Fruit fly (Drosophila melanogaster) whole organism, prepupa: Measurements from ENCODE around the gene CG9154.

Source experiments
- Blimp-1 ChIP-seq: fragments of 200-800 bp; sonication (Bioruptor generic); optimal IDR thresholded peaks from 3 replicates; lab custom pipeline; 2017; ENCODE audit warnings: missing biosample characterization, missing genetic modification characterization, mild to moderate bottlenecking, moderate library complexity, missing genetic modification reagents
- CG10631 ChIP-seq: fragments of 200-800 bp; sonication (Bioruptor generic); optimal IDR thresholded peaks from 2 replicates; lab custom pipeline; 2016; ENCODE audit warnings: missing biosample characterization, missing genetic modification characterization
- CG11294 ChIP-seq: fragments of 200-800 bp; sonication (Bioruptor generic); IDR thresholded peaks from 2 replicates; pipeline ENCODE4 v1.3.6; 2022; ENCODE audit warnings: missing biosample characterization, missing genetic modification characterization
- CG11902 ChIP-seq: fragments of 200-800 bp; sonication (Bioruptor generic); optimal IDR thresholded peaks from 3 replicates; lab custom pipeline; 2016; ENCODE audit warnings: missing biosample characterization, missing genetic modification characterization
- CG15336 ChIP-seq: fragments of 200-800 bp; sonication (Bioruptor generic); IDR thresholded peaks from 2 replicates; pipeline ENCODE4 v1.3.6; 2022; ENCODE audit warnings: missing biosample characterization, missing genetic modification characterization
- CG1621 ChIP-seq: fragments of 200-800 bp; sonication (Bioruptor generic); optimal IDR thresholded peaks from 3 replicates; lab custom pipeline; 2018; ENCODE audit warnings: missing biosample characterization, mild to moderate bottlenecking, missing genetic modification characterization
- CG16779 ChIP-seq: fragments of 200-800 bp; sonication (Bioruptor generic); optimal IDR thresholded peaks from 3 replicates; lab custom pipeline; 2017; ENCODE audit warnings: missing biosample characterization, mild to moderate bottlenecking, missing genetic modification characterization
- CG3032 ChIP-seq: fragments of 200-800 bp; optimal IDR thresholded peaks from 2 replicates; lab custom pipeline; 2019; ENCODE audit warnings: missing biosample characterization, mild to moderate bottlenecking, missing genetic modification characterization, moderate library complexity
- CG31627 ChIP-seq: fragments of 200-800 bp; sonication (Bioruptor generic); optimal IDR thresholded peaks from 3 replicates; lab custom pipeline; 2016; ENCODE audit warnings: missing biosample characterization, missing genetic modification characterization
- CG32006 ChIP-seq: fragments of 200-800 bp; sonication (Bioruptor generic); optimal IDR thresholded peaks from 3 replicates; lab custom pipeline; 2017; ENCODE audit warnings: missing biosample characterization, mild to moderate bottlenecking, missing genetic modification characterization
- CG34406 ChIP-seq: fragments of 200-800 bp; sonication (Bioruptor generic); optimal IDR thresholded peaks from 3 replicates; lab custom pipeline; 2016; ENCODE audit warnings: missing biosample characterization, missing genetic modification characterization
- CG3919 ChIP-seq: fragments of 200-800 bp; sonication (Bioruptor generic); optimal IDR thresholded peaks from 3 replicates; lab custom pipeline; 2016; ENCODE audit warnings: missing biosample characterization, missing genetic modification characterization
- CG6163 ChIP-seq: fragments of 200-800 bp; sonication (Bioruptor generic); IDR thresholded peaks from 3 replicates; pipeline ENCODE4 v1.3.6; 2022; ENCODE audit warnings: missing biosample characterization, missing genetic modification characterization
- CG6792 ChIP-seq: fragments of 200-800 bp; sonication (Bioruptor generic); optimal IDR thresholded peaks from 3 replicates; lab custom pipeline; 2016; ENCODE audit warnings: missing biosample characterization, missing genetic modification characterization
- CG6808 ChIP-seq: fragments of 200-800 bp; sonication (Bioruptor generic); optimal IDR thresholded peaks from 3 replicates; lab custom pipeline; 2017; ENCODE audit warnings: missing biosample characterization, missing genetic modification characterization, mild to moderate bottlenecking, moderate library complexity, missing genetic modification reagents
- CG7368 ChIP-seq: fragments of 200-800 bp; sonication (Bioruptor generic); optimal IDR thresholded peaks from 3 replicates; lab custom pipeline; 2016; ENCODE audit warnings: missing biosample characterization, missing genetic modification characterization
- CG8119 ChIP-seq: fragments of 200-800 bp; sonication (Bioruptor generic); IDR thresholded peaks from 3 replicates; pipeline ENCODE4 v1.3.6; 2022; ENCODE audit warnings: missing biosample characterization, missing genetic modification characterization
- CG8632 ChIP-seq: fragments of 200-800 bp; sonication (Bioruptor generic); optimal IDR thresholded peaks from 3 replicates; lab custom pipeline; 2016; ENCODE audit warnings: missing biosample characterization, missing genetic modification characterization
- CG9139 ChIP-seq: fragments of 200-800 bp; sonication (Bioruptor generic); optimal IDR thresholded peaks from 3 replicates; lab custom pipeline; 2017; ENCODE audit warnings: missing biosample characterization, mild to moderate bottlenecking, missing genetic modification characterization
- Eip78C ChIP-seq: fragments of 200-800 bp; sonication (Bioruptor generic); peaks from one replicate; lab custom pipeline; 2016; ENCODE audit warnings: missing biosample characterization, missing genetic modification characterization
- Ets21C ChIP-seq: fragments of 200-800 bp; sonication (Bioruptor generic); optimal IDR thresholded peaks from 3 replicates; lab custom pipeline; 2016; ENCODE audit warnings: missing biosample characterization, missing genetic modification characterization
- Ets96B ChIP-seq: fragments of 200-800 bp; optimal IDR thresholded peaks from 2 replicates; lab custom pipeline; 2019; ENCODE audit warnings: missing biosample characterization, mild to moderate bottlenecking, missing genetic modification characterization, moderate library complexity
- Gug ChIP-seq: fragments of 200-800 bp; sonication (Bioruptor generic); IDR thresholded peaks from 2 replicates; pipeline ENCODE4 v1.3.6; 2022; ENCODE audit warnings: missing biosample characterization, missing genetic modification characterization
- Hr38 ChIP-seq: sonication (Bioruptor generic); optimal IDR thresholded peaks from 2 replicates; lab custom pipeline; 2016; ENCODE audit warnings: missing biosample characterization, missing genetic modification characterization
- Hr39 ChIP-seq: fragments of 200-800 bp; sonication (Bioruptor generic); optimal IDR thresholded peaks from 2 replicates; lab custom pipeline; 2016; ENCODE audit warnings: missing biosample characterization, missing genetic modification characterization
- Met ChIP-seq: fragments of 200-800 bp; sonication (Bioruptor generic); optimal IDR thresholded peaks from 3 replicates; lab custom pipeline; 2016; ENCODE audit warnings: missing biosample characterization, missing genetic modification characterization
- Sox102F ChIP-seq: fragments of 200-800 bp; sonication (Bioruptor generic); optimal IDR thresholded peaks from 2 replicates; lab custom pipeline; 2016; ENCODE audit warnings: missing biosample characterization, mild to moderate bottlenecking, missing genetic modification characterization
- Sox14 ChIP-seq: fragments of 200-800 bp; sonication (Bioruptor generic); optimal IDR thresholded peaks from 3 replicates; lab custom pipeline; 2016; ENCODE audit warnings: missing biosample characterization, missing genetic modification characterization
- Sox15 ChIP-seq: fragments of 200-800 bp; sonication (Bioruptor generic); optimal IDR thresholded peaks from 3 replicates; lab custom pipeline; 2016; ENCODE audit warnings: missing biosample characterization, missing genetic modification characterization
- achi ChIP-seq: fragments of 200-800 bp; sonication (Bioruptor generic); optimal IDR thresholded peaks from 3 replicates; lab custom pipeline; 2016; ENCODE audit warnings: missing biosample characterization, missing genetic modification characterization
- acj6 ChIP-seq: fragments of 200-800 bp; sonication (Bioruptor generic); optimal IDR thresholded peaks from 3 replicates; lab custom pipeline; 2016; ENCODE audit warnings: missing biosample characterization, missing genetic modification characterization
- dac ChIP-seq: fragments of 200-800 bp; sonication (Bioruptor generic); optimal IDR thresholded peaks from 2 replicates; lab custom pipeline; 2017; ENCODE audit warnings: missing biosample characterization, mild to moderate bottlenecking, missing genetic modification characterization
- dsx ChIP-seq: fragments of 200-800 bp; optimal IDR thresholded peaks from 3 replicates; lab custom pipeline; 2019; ENCODE audit warnings: missing biosample characterization, mild to moderate bottlenecking, missing genetic modification characterization, moderate library complexity; ENCODE audit not compliant: poor library complexity, severe bottlenecking
- eg ChIP-seq: fragments of 200-800 bp; sonication (Bioruptor generic); IDR thresholded peaks from 3 replicates; pipeline ENCODE4 v1.3.6; 2022; ENCODE audit warnings: missing biosample characterization, missing genetic modification characterization
- esn ChIP-seq: fragments of 200-800 bp; sonication (Bioruptor generic); optimal IDR thresholded peaks from 2 replicates; lab custom pipeline; 2016; ENCODE audit warnings: missing biosample characterization, mild to moderate bottlenecking, missing genetic modification characterization, moderate library complexity
- fd59A ChIP-seq: fragments of 200-800 bp; sonication (Bioruptor generic); optimal IDR thresholded peaks from 2 replicates; lab custom pipeline; 2017; ENCODE audit warnings: missing biosample characterization, mild to moderate bottlenecking, missing genetic modification characterization, missing genetic modification reagents
- fd85E ChIP-seq: fragments of 200-800 bp; sonication (Bioruptor generic); optimal IDR thresholded peaks from 3 replicates; lab custom pipeline; 2016; ENCODE audit warnings: missing biosample characterization, missing genetic modification characterization
- lz ChIP-seq: fragments of 200-800 bp; sonication (Bioruptor generic); optimal IDR thresholded peaks from 3 replicates; lab custom pipeline; 2016; ENCODE audit warnings: missing biosample characterization, missing genetic modification characterization
- net ChIP-seq: fragments of 200-800 bp; sonication (Bioruptor generic); optimal IDR thresholded peaks from 3 replicates; lab custom pipeline; 2016; ENCODE audit warnings: missing biosample characterization, missing genetic modification characterization
- pdm3 ChIP-seq: fragments of 200-800 bp; sonication (Bioruptor generic); optimal IDR thresholded peaks from 3 replicates; lab custom pipeline; 2016; ENCODE audit warnings: missing biosample characterization, missing genetic modification characterization
- salr ChIP-seq, 2 experiments: fragments of 200-800 bp; sonication (Bioruptor generic); optimal IDR thresholded peaks; 3 replicates each; lab custom pipeline; 2016 to 2018; ENCODE audit warnings: missing biosample characterization in 2 of 2, missing genetic modification characterization in 2 of 2, mild to moderate bottlenecking in 1 of 2
- spab ChIP-seq: fragments of 200-800 bp; sonication (Bioruptor generic); optimal IDR thresholded peaks from 2 replicates; lab custom pipeline; 2017; ENCODE audit warnings: missing biosample characterization, mild to moderate bottlenecking, missing genetic modification characterization, missing genetic modification reagents
- svp ChIP-seq: fragments of 200-800 bp; sonication (Bioruptor generic); peaks from one replicate; lab custom pipeline; 2016; ENCODE audit warnings: missing biosample characterization, missing genetic modification characterization
- topi ChIP-seq: fragments of 200-800 bp; sonication (Bioruptor generic); optimal IDR thresholded peaks from 3 replicates; lab custom pipeline; 2016; ENCODE audit warnings: missing biosample characterization, missing genetic modification characterization

Gene CG9154

dm6 chr2L:6036710-6037109 lies 33.8 kb downstream of the CG9154 start, which contains the start of gene mtm:
mtm (minus strand) TSS chr2L:6037015.
- TF ChIP-seq Eip78C (GFP tag; lab: Kevin White, UChicago) (peak; percentile 69), fd85E (GFP tag; lab: Kevin White, UChicago) (no peak), CG6808 (GFP tag; lab: Kevin White, UChicago) (peak; percentile 66), eg (GFP tag; lab: Robert Waterston, UW) (no peak)
- TF ChIP-seq, all 60 proteins: peak for 2

- TF ChIP-seq svp (GFP tag; lab: Kevin White, UChicago) (peak; percentile 91), CG11902 (GFP tag; lab: Kevin White, UChicago) (no peak)
Measured at dm6 chr2L:6035155-6035554, 35.3 kb downstream of the CG9154 start.

dm6 chr2L:6034344-6034743 lies 36.1 kb downstream of the CG9154 start, which contains the start of gene CG9109:
CG9109 (minus strand) TSS chr2L:6034423.
- no peak for TF ChIP-seq Met (GFP tag; lab: Kevin White, UChicago)
- TF ChIP-seq Sox15 (GFP tag; lab: Kevin White, UChicago), result no peak
- no peak for TF ChIP-seq dsx (GFP tag; lab: Kevin White, UChicago)
- TF ChIP-seq Sox102F (GFP tag; lab: Kevin White, UChicago), result no peak
- TF ChIP-seq CG16779 (tag; lab: Kevin White, UChicago), result no peak
- no peak for TF ChIP-seq CG6792 (GFP tag; lab: Kevin White, UChicago)
- TF ChIP-seq eg (GFP tag; lab: Robert Waterston, UW), result no peak
- TF ChIP-seq spab (GFP tag; lab: Kevin White, UChicago), result no peak
- no peak for TF ChIP-seq CG11294 (GFP tag; lab: Robert Waterston, UW)
- TF ChIP-seq CG9139 (GFP tag; lab: Kevin White, UChicago), result no peak
- TF ChIP-seq Eip78C (GFP tag; lab: Kevin White, UChicago), result no peak
- TF ChIP-seq esn, result no peak
- no peak for TF ChIP-seq achi (GFP tag; lab: Kevin White, UChicago)
- TF ChIP-seq CG6163 (GFP tag; lab: Robert Waterston, UW), result no peak
- no peak for TF ChIP-seq dac (GFP tag; lab: Kevin White, UChicago)

- no peak for TF ChIP-seq Hr38 (GFP tag; lab: Kevin White, UChicago)
- TF ChIP-seq CG34406, result peak; percentile 19
- peak; percentile 10 for TF ChIP-seq fd59A (GFP tag; lab: Kevin White, UChicago)
- TF ChIP-seq CG3919 (GFP tag; lab: Kevin White, UChicago), result no peak
- no peak for TF ChIP-seq CG10631 (GFP tag; lab: Kevin White, UChicago)
- peak; percentile 12 for TF ChIP-seq CG8632
- peak; percentile 50 for TF ChIP-seq CG6808 (GFP tag; lab: Kevin White, UChicago)
- peak; percentile 73 for TF ChIP-seq CG6163 (GFP tag; lab: Robert Waterston, UW)
- TF ChIP-seq net, result peak; percentile 41
- TF ChIP-seq Ets21C, result no peak
- no peak for TF ChIP-seq Blimp-1 (GFP tag; lab: Kevin White, UChicago)
- TF ChIP-seq CG8119 (GFP tag; lab: Robert Waterston, UW), result peak; percentile 56
- peak; percentile 36 for TF ChIP-seq pdm3
- peak; percentile 44 for TF ChIP-seq CG31627 (GFP tag; lab: Kevin White, UChicago)
- TF ChIP-seq CG15336 (GFP tag; lab: Robert Waterston, UW), result peak; percentile 49
- TF ChIP-seq CG9139 (GFP tag; lab: Kevin White, UChicago), result peak; percentile 9
- TF ChIP-seq Hr39, result peak; percentile 45
- no peak for TF ChIP-seq CG7368
- TF ChIP-seq lz (GFP tag; lab: Kevin White, UChicago), result peak; percentile 40
- TF ChIP-seq svp (GFP tag; lab: Kevin White, UChicago), result peak; percentile 91
- peak; percentile 23 for TF ChIP-seq CG6792 (GFP tag; lab: Kevin White, UChicago)
- peak; percentile 35 for TF ChIP-seq topi (GFP tag; lab: Kevin White, UChicago)
- TF ChIP-seq CG1621 (tag; lab: Kevin White, UChicago), result peak; percentile 20
- TF ChIP-seq spab (GFP tag; lab: Kevin White, UChicago), result peak; percentile 49
- peak; percentile 86 for TF ChIP-seq Eip78C (GFP tag; lab: Kevin White, UChicago)
- peak; percentile 13; the same call in 1 of the 2 replicates for TF ChIP-seq Gug (GFP tag; lab: Robert Waterston, UW)
- TF ChIP-seq Ets96B (tag; lab: Kevin White, UChicago), result peak; percentile 59
- peak; percentile 36 for TF ChIP-seq Sox14 (GFP tag; lab: Kevin White, UChicago)
- peak; percentile 8 for TF ChIP-seq CG11902 (GFP tag; lab: Kevin White, UChicago)
- peak; percentile 61 for TF ChIP-seq CG3032
- TF ChIP-seq acj6, result peak; percentile 12
- peak; percentile 27 for TF ChIP-seq achi (GFP tag; lab: Kevin White, UChicago)
- 0 out of 2 replicates have a peak, but pooled peaks have one; percentile 7 for TF ChIP-seq CG11294 (GFP tag; lab: Robert Waterston, UW)
- TF ChIP-seq salr (GFP tag; optimal IDR thresholded peaks at IDR 0.05; lab: Kevin White, UChicago), result no peak
- TF ChIP-seq CG32006, result peak; percentile 49
Measured at dm6 chr2L:6031838-6032237, 38.6 kb downstream of the CG9154 start.
